Worm (Caenorhabditis elegans) whole organism, L3 larva: Measurements from ENCODE around the gene F11D5.5.

Experiments used
- aly-2 ChIP-seq: fragments of 150-350 bp; optimal IDR thresholded peaks from 2 replicates; lab custom pipeline; 2014; ENCODE audit warnings: missing biosample characterization, missing genetic modification characterization
- ama-1 ChIP-seq: fragments of 150-350 bp; optimal IDR thresholded peaks from 2 replicates; lab custom pipeline; 2018
- ceh-9 ChIP-seq: sonication (generic microtip); optimal IDR thresholded peaks from 2 replicates; lab custom pipeline; 2018; ENCODE audit warnings: missing biosample characterization, missing genetic modification characterization
- egl-27 ChIP-seq: sonication (generic microtip); optimal IDR thresholded peaks from 4 replicates; lab custom pipeline; 2017; ENCODE audit warnings: missing biosample characterization, missing genetic modification reagents, missing genetic modification characterization
- lin-39 ChIP-seq: fragments of 150-350 bp; optimal IDR thresholded peaks from 2 replicates; lab custom pipeline; 2018; ENCODE audit warnings: missing biosample characterization, missing genetic modification reagents, missing genetic modification characterization
- lsy-12 ChIP-seq: sonication (generic microtip); optimal IDR thresholded peaks from 2 replicates; lab custom pipeline; 2016; ENCODE audit warnings: mild to moderate bottlenecking, missing genetic modification characterization, missing compliant biosample characterization
- ztf-11 ChIP-seq: fragments of 150-350 bp; optimal IDR thresholded peaks from 2 replicates; lab custom pipeline; 2014; ENCODE audit warnings: missing biosample characterization, missing genetic modification characterization

DNA sequence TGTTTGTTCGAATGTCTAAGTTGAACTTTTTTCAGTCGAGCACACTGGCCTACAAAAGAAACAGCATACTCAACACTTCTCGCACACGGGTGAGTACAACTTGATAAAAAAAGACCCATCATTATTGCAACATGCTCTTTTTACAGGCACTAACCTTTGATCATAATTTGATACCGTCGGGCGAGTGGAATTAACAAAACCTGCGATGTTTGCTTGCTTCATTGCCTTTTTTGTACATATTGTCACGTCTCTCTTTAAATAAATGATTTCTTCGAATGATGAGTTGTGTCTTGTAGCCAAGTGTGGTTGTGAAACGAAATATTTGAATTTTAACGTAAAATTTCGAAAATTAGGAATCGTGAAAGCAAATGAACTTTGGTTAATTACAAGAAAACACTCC, 16.4 kb upstream of the F11D5.5 start:
- TF ChIP-seq ama-1 (lab: Kevin White, UChicago) (no peak), ceh-9 (tag; lab: Kevin White, UChicago) (no peak), egl-27 (tag; lab: Kevin White, UChicago) (no peak), lin-39 (no peak), ztf-11 (tag; lab: Kevin White, UChicago) (no peak), lsy-12 (tag; lab: Kevin White, UChicago) (no peak), aly-2 (tag; lab: Kevin White, UChicago) (no peak)
